Fruit fly (Drosophila melanogaster) whole organism: ENCODE measurements around the gene prage.

Experiments
- CG8478 ChIP-seq: fragments of >200 bp; optimal IDR thresholded peaks from 2 replicates; lab custom pipeline; 2018; ENCODE audit warnings: inconsistent platforms
- Dll ChIP-seq: fragments of >200 bp; optimal IDR thresholded peaks from 2 replicates; lab custom pipeline; 2017
- EcR ChIP-seq, 2 experiments: fragments of >200 bp; optimal IDR thresholded peaks; 2 replicates each; lab custom pipeline; 2017; ENCODE audit warnings: missing biosample characterization in 2 of 2, missing genetic modification characterization in 2 of 2, missing genetic modification reagents in 2 of 2
- pan ChIP-seq: fragments of >200 bp; optimal IDR thresholded peaks from 2 replicates; lab custom pipeline; 2017
- psq ChIP-seq: fragments of >200 bp; optimal IDR thresholded peaks from 2 replicates; lab custom pipeline; 2017
- usp ChIP-seq: fragments of >200 bp; optimal IDR thresholded peaks from 2 replicates; lab custom pipeline; 2017; ENCODE audit warnings: missing biosample characterization, missing genetic modification characterization, mixed read lengths

prage gene

dm6 chrX:1773532-1774346 is at the start of gene prage, which contains the start of gene Adar:
TSS of gene prage (plus strand) at chrX:1773719.
TSS of gene Adar (plus strand) at chrX:1773725.
- TF ChIP-seq pan (lab: Kevin White, UChicago) (no peak), psq (lab: Kevin White, UChicago) (no peak), EcR (GFP tag; optimal IDR thresholded peaks at IDR 0.05; lab: Kevin White, UChicago) (no peak)

- TF ChIP-seq pan (lab: Kevin White, UChicago) (no peak), usp (GFP tag; lab: Kevin White, UChicago) (no peak), EcR (GFP tag; optimal IDR thresholded peaks at IDR 0.05; lab: Kevin White, UChicago) (no peak), CG8478 (lab: Kevin White, UChicago) (no peak), psq (lab: Kevin White, UChicago) (no peak), Dll (no peak)
These were observed 38.4 kb upstream of the prage start for dm6 chrX:1735083-1735482.

- TF ChIP-seq EcR (GFP tag; optimal IDR thresholded peaks at IDR 0.05; lab: Kevin White, UChicago) = no peak
These were observed 19.5 kb upstream of the prage start, which contains the start of gene Scgdelta for dm6 chrX:1753938-1754566. TSS of gene Scgdelta (minus strand) at chrX:1754065.

- no peak for TF ChIP-seq EcR (GFP tag; optimal IDR thresholded peaks at IDR 0.05; lab: Kevin White, UChicago)
- no peak for TF ChIP-seq Dll
- no peak for TF ChIP-seq psq (lab: Kevin White, UChicago)
- TF ChIP-seq pan (lab: Kevin White, UChicago) = no peak
- no peak for TF ChIP-seq CG8478 (lab: Kevin White, UChicago)
- no peak for TF ChIP-seq usp (GFP tag; lab: Kevin White, UChicago)
These were observed 893 bp upstream of the prage start for dm6 chrX:1772626-1773025.

dm6 chrX:1774347-1774829 is 869 bp downstream of the prage start:
- no peak for TF ChIP-seq pan (lab: Kevin White, UChicago)
- no peak for TF ChIP-seq Dll
- no peak for TF ChIP-seq CG8478 (lab: Kevin White, UChicago)
- TF ChIP-seq psq (lab: Kevin White, UChicago) = no peak
- TF ChIP-seq usp (GFP tag; lab: Kevin White, UChicago) = no peak
- TF ChIP-seq EcR (GFP tag; optimal IDR thresholded peaks at IDR 0.05; lab: Kevin White, UChicago) = no peak

- TF ChIP-seq EcR (GFP tag; optimal IDR thresholded peaks at IDR 0.05; lab: Kevin White, UChicago) = no peak
- TF ChIP-seq pan (lab: Kevin White, UChicago) = no peak
These were observed 15.7 kb downstream of the prage start, which contains the start of gene CG32806 for dm6 chrX:1789266-1789665. TSS of gene CG32806 (plus strand) at chrX:1789566.

- no peak for TF ChIP-seq pan (lab: Kevin White, UChicago)
- no peak for TF ChIP-seq Dll
- no peak for TF ChIP-seq usp (GFP tag; lab: Kevin White, UChicago)
- TF ChIP-seq EcR (GFP tag; optimal IDR thresholded peaks at IDR 0.05; lab: Kevin White, UChicago) = no peak
- TF ChIP-seq CG8478 (lab: Kevin White, UChicago) = no peak
- TF ChIP-seq psq (lab: Kevin White, UChicago) = no peak
These were observed 20.4 kb downstream of the prage start for dm6 chrX:1793793-1794358.

- TF ChIP-seq EcR (GFP tag; optimal IDR thresholded peaks at IDR 0.05; lab: Kevin White, UChicago) (no peak), Dll (no peak), usp (GFP tag; lab: Kevin White, UChicago) (no peak), psq (lab: Kevin White, UChicago) (no peak), CG8478 (lab: Kevin White, UChicago) (no peak), pan (lab: Kevin White, UChicago) (no peak)
These were observed 37.7 kb downstream of the prage start for dm6 chrX:1811173-1811572.

dm6 chrX:1819026-1819425 is 45.5 kb downstream of the prage start:
- TF ChIP-seq psq (lab: Kevin White, UChicago) (no peak), pan (lab: Kevin White, UChicago) (no peak), Dll (no peak), EcR (GFP tag; optimal IDR thresholded peaks at IDR 0.05; lab: Kevin White, UChicago) (no peak), CG8478 (lab: Kevin White, UChicago) (no peak), usp (GFP tag; lab: Kevin White, UChicago) (no peak)

dm6 chrX:1820241-1820640 is 46.7 kb downstream of the prage start, which contains the start of gene CG14810:
TSS of gene CG14810 (minus strand) at chrX:1820341.
- TF ChIP-seq psq (lab: Kevin White, UChicago) (no peak), usp (GFP tag; lab: Kevin White, UChicago) (no peak), Dll (no peak), CG8478 (lab: Kevin White, UChicago) (no peak), pan (lab: Kevin White, UChicago) (no peak), EcR (GFP tag; optimal IDR thresholded peaks at IDR 0.05; lab: Kevin White, UChicago) (no peak)

dm6 chrX:1821039-1821438 is 47.5 kb downstream of the prage start:
- no peak for TF ChIP-seq pan (lab: Kevin White, UChicago)
- TF ChIP-seq EcR (GFP tag; optimal IDR thresholded peaks at IDR 0.05; lab: Kevin White, UChicago) = no peak

dm6 chrX:1822281-1822680 is 48.8 kb downstream of the prage start, which contains the start of gene CG14811:
TSS of gene CG14811 (minus strand) at chrX:1822381.
- TF ChIP-seq EcR (GFP tag; optimal IDR thresholded peaks at IDR 0.05; lab: Kevin White, UChicago) = no peak
- no peak for TF ChIP-seq usp (GFP tag; lab: Kevin White, UChicago)
- no peak for TF ChIP-seq psq (lab: Kevin White, UChicago)
- TF ChIP-seq pan (lab: Kevin White, UChicago) = no peak
- TF ChIP-seq CG8478 (lab: Kevin White, UChicago) = no peak
- no peak for TF ChIP-seq Dll
